Worm (Caenorhabditis elegans) whole organism, early embryonic: ENCODE measurements around the gene rpn-12.

Experiments
- ama-1 ChIP-seq: fragments of 150-350 bp; optimal IDR thresholded peaks from 2 replicates; lab custom pipeline; 2014
- tbx-11 ChIP-seq: fragments of 200-800 bp; sonication (Bioruptor generic); IDR thresholded peaks from 2 replicates; pipeline ENCODE4 v1.3.6; 2022; ENCODE audit warnings: missing genetic modification characterization, missing compliant biosample characterization
- tra-4 ChIP-seq: sonication (generic microtip); optimal IDR thresholded peaks from 2 replicates; lab custom pipeline; 2017; ENCODE audit warnings: missing genetic modification characterization, missing compliant biosample characterization

DNA sequence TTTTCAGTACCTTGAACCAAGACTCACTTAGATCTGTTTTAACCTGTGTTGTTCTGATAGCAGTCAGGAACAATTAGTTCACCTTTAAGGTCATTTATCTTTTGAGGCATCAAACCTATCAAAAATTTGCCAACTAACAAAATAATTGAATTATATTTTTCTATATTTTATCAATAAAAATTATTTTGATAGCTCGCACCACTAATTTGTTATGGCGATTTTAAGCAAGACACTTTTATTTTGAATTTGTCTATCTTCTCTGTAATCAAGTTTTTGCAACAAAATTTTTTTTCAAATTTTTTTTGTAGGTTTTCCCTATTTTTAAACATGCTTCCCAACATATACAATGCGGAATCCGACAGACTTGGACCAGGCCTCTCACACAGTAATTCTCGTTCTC, 35.7 kb downstream of the rpn-12 start, which contains the start of gene kel-1:
- TF ChIP-seq ama-1 (lab: Kevin White, UChicago) (no peak), tra-4 (tag; lab: Kevin White, UChicago) (no peak), tbx-11 (GFP tag; lab: Robert Waterston, UW) (no peak)
